Worm (Caenorhabditis elegans): ENCODE data around the gene arrd-14.

DNA sequence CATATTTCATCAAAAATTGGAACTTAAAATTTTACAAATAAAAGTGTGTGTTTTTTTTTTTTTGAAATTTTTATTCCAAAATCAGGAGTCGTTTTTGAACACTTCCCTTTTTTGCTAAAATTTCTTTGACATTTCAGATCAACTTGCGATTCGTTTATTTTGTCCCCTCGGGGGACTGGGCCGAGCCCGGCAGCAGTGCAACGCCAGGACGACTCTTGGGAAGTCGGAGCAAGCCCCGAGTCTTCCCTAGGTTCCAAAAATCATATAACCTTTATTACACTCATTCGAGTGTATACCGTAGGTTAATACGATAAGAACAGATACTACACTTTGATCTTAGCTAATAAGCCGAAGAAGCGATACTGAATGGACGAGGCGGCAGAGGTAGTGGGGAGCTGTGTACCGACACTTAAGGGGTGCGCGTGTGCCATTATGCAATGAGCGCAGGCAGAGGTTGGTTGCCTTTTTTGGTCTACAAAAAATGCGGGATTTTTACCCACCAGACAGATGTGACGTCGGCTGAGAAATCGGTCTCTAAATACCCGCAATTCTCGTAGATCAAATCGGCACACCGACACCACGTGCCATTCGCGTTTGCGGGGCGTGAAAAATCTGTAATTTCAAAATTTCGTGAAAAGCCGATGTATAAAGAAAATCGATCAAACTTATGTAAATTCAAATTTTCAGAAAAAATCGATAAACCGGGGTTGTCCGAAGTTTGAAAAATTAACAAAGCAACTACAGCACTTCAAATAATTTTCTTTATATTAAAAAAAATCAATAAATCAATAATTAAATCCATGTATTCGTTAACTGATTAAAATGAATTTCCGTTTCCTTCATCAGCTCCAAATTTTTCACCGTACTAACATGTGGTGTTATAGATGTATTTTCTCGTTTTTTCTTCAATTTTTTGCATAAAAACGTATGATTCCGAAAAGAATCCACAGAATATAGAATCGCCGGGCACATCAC, 34.4 kb upstream of the arrd-14 start:
- no peak for TF ChIP-seq F57C9.4 (tag; optimal IDR thresholded peaks at IDR 0.05)
- TF ChIP-seq unc-62 (GFP tag; optimal IDR thresholded peaks at IDR 0.05): no peak
- TF ChIP-seq nhr-90 (tag; optimal IDR thresholded peaks at IDR 0.05): no peak
- TF ChIP-seq him-1 (tag; optimal IDR thresholded peaks at IDR 0.05): no peak
- no peak for TF ChIP-seq F49E8.2 (tag; optimal IDR thresholded peaks at IDR 0.05; ENCODE audit: insufficient read depth)
- no peak for TF ChIP-seq F23B12.7 (tag; optimal IDR thresholded peaks at IDR 0.05; ENCODE audit: insufficient read depth)
- TF ChIP-seq ceh-58 (GFP tag; IDR thresholded peaks at IDR 0.05): no peak
- no peak for TF ChIP-seq unc-130 (GFP tag; optimal IDR thresholded peaks at IDR 0.05)

Measured in whole organism, young adult.